Worm (Caenorhabditis elegans): ENCODE data around the gene sre-41.

DNA sequence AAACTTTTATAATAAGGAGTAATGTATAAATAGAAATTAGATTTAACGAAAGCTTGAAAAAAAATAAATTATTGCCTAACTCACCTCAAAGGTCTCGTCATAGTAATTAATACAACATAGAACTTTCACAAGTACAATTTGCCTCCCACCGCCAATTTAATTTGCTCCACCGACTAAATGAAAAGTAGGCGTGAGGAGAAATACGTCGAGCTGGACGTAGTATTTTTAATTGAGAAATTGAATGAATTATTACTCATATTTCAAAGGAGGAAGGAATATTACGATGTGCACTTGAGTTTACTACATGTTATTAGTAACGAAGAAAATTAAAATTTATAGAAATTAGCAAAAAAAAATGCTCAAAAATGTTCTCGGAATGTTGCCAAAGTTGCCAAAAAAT lies 50.4 kb downstream of the sre-41 start, which contains the start of gene Y57A10C.9:
- TF ChIP-seq sup-37 (GFP tag; optimal IDR thresholded peaks at IDR 0.05) (no peak), pqm-1 (tag; optimal IDR thresholded peaks at IDR 0.05) (no peak), fkh-4 (tag; optimal IDR thresholded peaks at IDR 0.05; ENCODE audit: borderline replicate concordance) (no peak), ama-1 (optimal IDR thresholded peaks at IDR 0.05) (no peak), egl-27 (tag; optimal IDR thresholded peaks at IDR 0.05) (no peak), lir-3 (tag; optimal IDR thresholded peaks at IDR 0.05; ENCODE audit: poor library complexity) (no peak), fos-1 (tag; optimal IDR thresholded peaks at IDR 0.05) (no peak), unc-98 (GFP tag; IDR thresholded peaks at IDR 0.05) (no peak), pag-3 (tag; optimal IDR thresholded peaks at IDR 0.05; ENCODE audit: borderline replicate concordance, insufficient read depth) (no peak), unc-86 (tag; optimal IDR thresholded peaks at IDR 0.05) (no peak), unc-62 (GFP tag; optimal IDR thresholded peaks at IDR 0.05) (no peak), unc-30 (tag; optimal IDR thresholded peaks at IDR 0.05) (no peak), elt-2 (tag; optimal IDR thresholded peaks at IDR 0.05) (no peak), rnt-1 (tag; optimal IDR thresholded peaks at IDR 0.05) (no peak)

Data from whole organism, L1 larva.